Fruit fly (Drosophila melanogaster): ENCODE measurements around the gene dysc.

dm6 chr3L:13845292-13845691 is 57.7 kb downstream of the dysc start:
- TF ChIP-seq EcR (GFP tag; optimal IDR thresholded peaks at IDR 0.05) (peak; percentile 95), CG14655 (GFP tag; optimal IDR thresholded peaks at IDR 0.05) (no peak), CG9948 (tag; optimal IDR thresholded peaks at IDR 0.05) (no peak), CG17806 (tag; optimal IDR thresholded peaks at IDR 0.05) (no peak), CG32121 (GFP tag; IDR thresholded peaks at IDR 0.05) (no peak), CG15710 (tag; optimal IDR thresholded peaks at IDR 0.05) (no peak), fd96Ca (GFP tag; IDR thresholded peaks at IDR 0.05) (no peak), CG8159 (tag; optimal IDR thresholded peaks at IDR 0.05) (no peak)

Data from whole organism, pupa.